Fruit fly (Drosophila melanogaster): ENCODE measurements around the gene Aos1.

DNA sequence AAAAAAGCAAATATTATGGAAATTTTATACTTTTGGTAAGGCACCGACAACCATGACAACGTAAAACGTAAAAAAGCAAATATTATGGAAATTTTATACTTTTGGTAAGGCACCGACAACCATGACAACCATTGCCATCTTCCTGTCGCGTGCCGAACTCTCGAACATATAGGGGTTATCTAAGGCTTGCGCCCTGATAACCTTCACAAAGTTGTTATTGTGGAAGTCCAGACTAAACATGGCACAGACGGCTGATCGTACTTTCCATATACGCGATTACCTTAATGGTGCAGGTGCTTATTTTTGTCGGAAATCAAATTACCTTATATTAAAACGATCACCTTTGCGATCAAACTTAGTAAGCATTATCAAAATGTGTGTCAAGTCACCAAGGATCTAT lies 11.8 kb upstream of the Aos1 start:
- TF ChIP-seq Hnf4 (GFP tag; optimal IDR thresholded peaks at IDR 0.05) (no peak), sage (GFP tag; optimal IDR thresholded peaks at IDR 0.05) (no peak), psq (GFP tag; optimal IDR thresholded peaks at IDR 0.05) (no peak), foxo (GFP tag; optimal IDR thresholded peaks at IDR 0.05) (no peak), Vsx2 (GFP tag; optimal IDR thresholded peaks at IDR 0.05; ENCODE audit: partially characterized antibody) (no peak)
